Worm (Caenorhabditis elegans) whole organism, L4/young adult: Measurements from ENCODE around the gene mrpl-36.

Experiments
- W03F9.2 ChIP-seq: fragments of 150-350 bp; optimal IDR thresholded peaks from 2 replicates; lab custom pipeline; 2014; ENCODE audit warnings: missing biosample characterization, missing genetic modification characterization
- dao-5 ChIP-seq: sonication (generic microtip); optimal IDR thresholded peaks from 2 replicates; lab custom pipeline; 2016; ENCODE audit warnings: missing genotype, missing genetic modification characterization, moderate library complexity, missing compliant biosample characterization
- him-1 ChIP-seq: sonication (generic microtip); optimal IDR thresholded peaks from 2 replicates; lab custom pipeline; 2016; ENCODE audit warnings: missing genotype, missing genetic modification reagents, missing genetic modification characterization, missing compliant biosample characterization

The mrpl-36 gene

ce11 chrIII:9859133-9859775 is 11.3 kb upstream of the mrpl-36 start, which contains the start of gene gpdh-2:
gpdh-2 (minus strand) TSS chrIII:9859183.
- TF ChIP-seq W03F9.2 (tag; lab: Kevin White, UChicago) (no peak), him-1 (tag; lab: Kevin White, UChicago) (no peak), dao-5 (tag; lab: Kevin White, UChicago) (no peak)

ce11 chrIII:9858061-9858460 is 10.1 kb upstream of the mrpl-36 start:
- TF ChIP-seq W03F9.2 (tag; lab: Kevin White, UChicago) (no peak), him-1 (tag; lab: Kevin White, UChicago) (no peak), dao-5 (tag; lab: Kevin White, UChicago) (no peak)

ce11 chrIII:9857110-9857509 is 9.2 kb upstream of the mrpl-36 start:
- TF ChIP-seq dao-5 (tag; lab: Kevin White, UChicago) (no peak), W03F9.2 (tag; lab: Kevin White, UChicago) (no peak), him-1 (tag; lab: Kevin White, UChicago) (no peak)

DNA sequence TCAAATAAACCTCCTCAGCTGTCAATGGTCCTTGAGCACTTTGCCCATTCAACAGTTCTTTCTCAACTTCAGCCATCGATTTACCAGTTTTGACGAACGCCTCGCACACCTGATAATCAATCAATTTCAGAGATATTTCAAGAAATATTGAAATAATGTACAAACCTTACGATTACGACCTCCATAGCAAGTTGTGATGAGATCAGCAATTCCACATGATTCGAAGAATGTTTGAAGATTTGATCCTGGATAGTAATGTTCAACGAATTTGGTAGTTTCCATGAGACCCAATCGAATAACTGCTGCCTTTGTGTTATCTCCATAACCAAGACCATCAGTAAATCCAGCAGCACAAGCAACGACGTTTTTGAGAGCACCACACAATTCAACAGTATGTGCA is 7.0 kb upstream of the mrpl-36 start:
- TF ChIP-seq W03F9.2 (tag; lab: Kevin White, UChicago) = no peak
- no peak for TF ChIP-seq dao-5 (tag; lab: Kevin White, UChicago)
- no peak for TF ChIP-seq him-1 (tag; lab: Kevin White, UChicago)

DNA sequence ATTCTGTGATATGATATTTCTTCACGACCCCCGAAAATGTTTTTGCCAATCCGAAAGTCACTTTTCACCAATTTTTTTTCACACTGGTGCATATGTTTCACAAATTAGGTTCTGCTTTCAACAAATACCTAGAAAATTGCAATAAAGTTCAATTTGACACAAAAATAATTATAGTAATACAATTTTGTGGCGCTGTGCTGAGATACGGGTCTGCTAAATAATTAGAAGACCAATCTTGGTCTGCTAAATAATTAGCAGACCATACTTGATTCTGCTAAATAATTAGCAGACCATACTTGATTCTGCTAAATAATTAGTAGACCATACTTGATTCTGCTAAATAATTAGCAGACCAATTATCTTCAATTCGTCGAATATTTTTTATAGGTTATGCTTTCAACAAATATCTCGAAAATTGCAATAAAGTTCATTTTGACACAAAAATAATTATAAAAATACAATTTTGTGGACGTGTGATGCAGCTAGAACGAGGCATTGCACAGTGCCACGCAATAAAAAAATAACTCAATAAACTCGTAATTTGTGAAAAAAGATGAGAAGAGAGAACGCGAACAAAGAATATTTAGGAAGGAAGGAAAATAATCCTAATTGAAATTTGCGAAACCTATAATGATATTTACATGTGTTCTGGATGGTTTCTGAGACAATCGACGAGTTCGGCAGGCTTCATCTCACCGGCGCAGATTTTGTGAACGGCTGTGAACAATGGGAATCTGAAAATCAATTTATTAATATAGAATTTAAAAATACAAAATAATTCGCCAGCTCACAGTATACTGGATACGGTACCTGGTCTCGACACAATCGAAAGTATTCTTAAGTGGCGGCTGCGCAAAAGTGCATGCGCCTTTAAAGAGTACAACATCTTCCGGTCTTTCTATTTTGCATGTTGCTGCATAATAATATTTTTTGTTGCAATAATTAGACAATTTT is 6.0 kb upstream of the mrpl-36 start:
- no peak for TF ChIP-seq dao-5 (tag; lab: Kevin White, UChicago)
- no peak for TF ChIP-seq him-1 (tag; lab: Kevin White, UChicago)
- no peak for TF ChIP-seq W03F9.2 (tag; lab: Kevin White, UChicago)

- no peak for TF ChIP-seq dao-5 (tag; lab: Kevin White, UChicago)
- TF ChIP-seq him-1 (tag; lab: Kevin White, UChicago) = no peak
- no peak for TF ChIP-seq W03F9.2 (tag; lab: Kevin White, UChicago)
These were observed 3.6 kb upstream of the mrpl-36 start, which contains the start of gene K11H3.3 for ce11 chrIII:9851547-9851946. K11H3.3 (plus strand) TSS chrIII:9851854.

DNA sequence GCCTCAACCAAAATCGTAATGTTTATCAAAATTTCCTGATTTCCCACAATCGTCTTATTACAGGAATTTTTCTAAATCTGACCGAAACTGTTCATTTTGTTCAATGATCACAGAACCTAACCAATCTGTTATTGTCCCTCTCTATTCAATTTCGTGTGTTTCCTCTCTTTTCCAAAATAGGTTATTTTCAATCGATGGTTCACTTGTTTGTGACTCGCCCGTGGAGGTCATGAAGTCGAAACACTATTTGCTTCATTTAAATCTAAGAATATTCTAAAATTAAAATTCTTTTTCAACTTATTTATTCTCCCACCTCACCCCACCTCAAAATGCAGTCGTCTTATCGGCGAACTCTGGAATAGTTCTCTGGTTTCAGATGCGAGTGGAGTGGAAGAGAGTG is 3.0 kb upstream of the mrpl-36 start:
- TF ChIP-seq W03F9.2 (tag; lab: Kevin White, UChicago) = no peak
- no peak for TF ChIP-seq dao-5 (tag; lab: Kevin White, UChicago)
- TF ChIP-seq him-1 (tag; lab: Kevin White, UChicago) = no peak

- no peak for TF ChIP-seq W03F9.2 (tag; lab: Kevin White, UChicago)
- no peak for TF ChIP-seq dao-5 (tag; lab: Kevin White, UChicago)
- no peak for TF ChIP-seq him-1 (tag; lab: Kevin White, UChicago)
These were observed 2.0 kb upstream of the mrpl-36 start for ce11 chrIII:9849950-9850349.

DNA sequence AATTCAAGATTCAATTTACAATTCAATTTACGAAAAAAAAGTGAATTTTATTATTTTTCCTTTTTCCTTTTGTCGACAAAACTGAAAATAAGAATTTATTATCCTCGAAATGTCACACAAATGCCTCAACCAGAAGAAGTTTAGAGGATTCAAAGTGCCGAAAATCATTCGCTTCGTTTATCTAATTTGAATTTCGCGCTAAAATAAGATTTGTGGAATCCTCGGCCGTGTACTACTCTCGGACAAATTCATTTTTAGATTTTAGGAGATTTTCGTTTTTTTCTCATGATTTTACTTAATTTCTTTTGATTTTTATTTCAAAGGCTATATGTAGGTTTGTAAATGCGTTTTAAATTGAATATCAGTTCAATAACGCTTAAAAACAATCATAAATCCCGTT is 687 bp upstream of the mrpl-36 start:
- no peak for TF ChIP-seq dao-5 (tag; lab: Kevin White, UChicago)
- no peak for TF ChIP-seq W03F9.2 (tag; lab: Kevin White, UChicago)
- no peak for TF ChIP-seq him-1 (tag; lab: Kevin White, UChicago)

ce11 chrIII:9846093-9846492 is 1.8 kb downstream of the mrpl-36 start, which contains the start of gene K11H3.2:
K11H3.2 (plus strand) TSS chrIII:9846393.
- no peak for TF ChIP-seq him-1 (tag; lab: Kevin White, UChicago)
- TF ChIP-seq W03F9.2 (tag; lab: Kevin White, UChicago) = no peak
- TF ChIP-seq dao-5 (tag; lab: Kevin White, UChicago) = no peak

DNA sequence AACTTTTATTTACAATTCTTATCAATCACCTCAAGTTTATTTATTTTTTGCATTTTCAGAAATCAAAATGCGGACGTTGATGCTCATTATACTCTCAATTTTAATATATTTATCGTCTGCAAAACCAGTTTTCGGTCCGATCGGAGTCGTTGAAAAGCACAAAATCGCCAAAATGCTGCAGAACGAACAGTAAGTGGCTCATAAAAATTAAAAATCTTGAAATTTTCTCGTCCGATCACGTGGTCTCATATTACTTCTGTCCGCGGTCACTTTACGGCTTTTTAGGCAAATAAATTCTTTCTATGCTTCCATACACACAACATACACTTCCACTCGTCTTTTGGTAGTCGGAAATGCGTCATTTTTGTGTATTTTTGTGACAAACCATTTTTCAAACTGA is 4.2 kb downstream of the mrpl-36 start, which contains the start of gene K11H3.5:
Gene K11H3.5 (plus strand): TSS at position 54 of the 400 bp plus-strand sequence.
- TF ChIP-seq W03F9.2 (tag; lab: Kevin White, UChicago) (no peak), dao-5 (tag; lab: Kevin White, UChicago) (no peak), him-1 (tag; lab: Kevin White, UChicago) (no peak)

DNA sequence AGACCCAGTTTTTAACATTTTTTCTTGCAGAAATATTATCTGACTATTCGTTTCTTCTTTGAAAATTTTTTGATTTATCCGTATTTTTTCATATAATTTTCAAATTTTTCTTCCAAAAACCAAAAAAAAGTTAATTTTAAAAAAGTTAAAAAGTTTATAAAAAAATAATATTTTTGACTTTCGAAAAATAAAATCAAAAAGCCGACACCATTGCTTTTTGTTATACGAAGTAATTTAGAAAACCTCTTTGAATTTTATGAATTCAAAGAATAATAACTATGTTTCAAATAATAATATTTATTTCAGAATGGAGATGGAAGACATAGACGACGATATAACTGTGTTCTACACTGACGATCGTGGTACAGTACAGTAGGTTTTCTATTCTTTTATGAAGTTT is 13.0 kb downstream of the mrpl-36 start, which contains the start of gene K11H3.8:
Gene K11H3.8 (plus strand): TSS at position 301 of the 400 bp plus-strand sequence.
- TF ChIP-seq W03F9.2 (tag; lab: Kevin White, UChicago) = no peak
- TF ChIP-seq dao-5 (tag; lab: Kevin White, UChicago) = no peak
- TF ChIP-seq him-1 (tag; lab: Kevin White, UChicago) = no peak

DNA sequence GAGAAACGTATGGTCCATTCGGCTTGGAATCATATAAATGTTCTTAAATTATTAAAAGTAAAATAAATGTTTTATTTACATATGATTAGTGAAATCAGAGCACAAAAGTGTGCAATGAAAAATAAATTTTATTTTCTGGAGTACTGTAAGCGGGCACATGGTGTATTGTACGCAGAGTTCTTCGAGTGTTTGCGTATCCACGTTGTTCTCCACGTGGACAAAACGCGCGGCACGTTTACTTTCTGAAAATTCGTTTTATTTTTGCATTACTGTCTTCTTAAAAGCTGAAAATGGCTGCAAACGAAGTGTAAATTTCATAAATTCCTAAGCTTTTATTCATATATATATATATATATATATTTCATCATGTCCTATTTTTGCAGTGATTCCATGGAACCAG is 15.3 kb downstream of the mrpl-36 start:
- no peak for TF ChIP-seq dao-5 (tag; lab: Kevin White, UChicago)
- no peak for TF ChIP-seq W03F9.2 (tag; lab: Kevin White, UChicago)
- TF ChIP-seq him-1 (tag; lab: Kevin White, UChicago) = no peak
